Fruit fly (Drosophila melanogaster) whole organism, adult: ENCODE results near the gene Oatp33Eb.
A peak's percentile ranks its signal among the peaks of the same experiment; 100 is the strongest.

Source experiments
- CG11617 ChIP-seq: fragments of 200-800 bp; sonication (Bioruptor generic); optimal IDR thresholded peaks from 2 replicates; lab custom pipeline; 2017; ENCODE audit warnings: mild to moderate bottlenecking, missing biosample characterization, missing genetic modification reagents, missing genetic modification characterization
- CG14711 ChIP-seq: fragments of 200-800 bp; sonication (Bioruptor generic); optimal IDR thresholded peaks from 2 replicates; lab custom pipeline; 2018; ENCODE audit warnings: missing biosample characterization, mild to moderate bottlenecking, missing genetic modification characterization, moderate library complexity
- CG1620 ChIP-seq: fragments of 200-800 bp; sonication (Bioruptor generic); optimal IDR thresholded peaks from 2 replicates; lab custom pipeline; 2016; ENCODE audit warnings: missing biosample characterization, missing genetic modification characterization
- CG7101 ChIP-seq: fragments of 200-800 bp; sonication (Bioruptor generic); optimal IDR thresholded peaks from 2 replicates; lab custom pipeline; 2018; ENCODE audit warnings: missing biosample characterization, mild to moderate bottlenecking, missing genetic modification characterization, moderate library complexity
- Crg-1 ChIP-seq: fragments of 200-800 bp; sonication (Bioruptor generic); optimal IDR thresholded peaks from 2 replicates; lab custom pipeline; 2016; ENCODE audit warnings: missing biosample characterization, missing genetic modification characterization
- Hr96 ChIP-seq: fragments of 200-800 bp; sonication (Bioruptor generic); optimal IDR thresholded peaks from 2 replicates; lab custom pipeline; 2016; ENCODE audit warnings: missing biosample characterization, missing genetic modification characterization
- cic ChIP-seq: fragments of 200-800 bp; sonication (Bioruptor generic); optimal IDR thresholded peaks from 2 replicates; lab custom pipeline; 2017; ENCODE audit warnings: missing biosample characterization, mild to moderate bottlenecking, missing genetic modification characterization, moderate library complexity
- cnc ChIP-seq, 2 experiments: fragments of >200 bp; optimal IDR thresholded peaks; 2 replicates each; lab custom pipeline; 2017
- kay ChIP-seq: fragments of 200-800 bp; sonication (Bioruptor generic); peaks from one replicate; lab custom pipeline; 2016; ENCODE audit warnings: missing biosample characterization, missing genetic modification characterization, borderline replicate concordance
- ovo ChIP-seq: fragments of 200-800 bp; sonication (Bioruptor generic); optimal IDR thresholded peaks from 2 replicates; lab custom pipeline; 2016; ENCODE audit warnings: missing biosample characterization, missing genetic modification characterization
- pad ChIP-seq: fragments of 200-800 bp; sonication (Bioruptor generic); optimal IDR thresholded peaks from 3 replicates; lab custom pipeline; 2017; ENCODE audit warnings: missing biosample characterization, missing genetic modification characterization, mild to moderate bottlenecking, moderate library complexity, missing genetic modification reagents
- toe ChIP-seq: fragments of 200-800 bp; sonication (Bioruptor generic); optimal IDR thresholded peaks from 2 replicates; lab custom pipeline; 2016; ENCODE audit warnings: missing biosample characterization, missing genetic modification characterization

- TF ChIP-seq CG7101 (tag; lab: Kevin White, UChicago) (no peak), Crg-1 (GFP tag; lab: Kevin White, UChicago) (no peak), CG14711 (tag; lab: Kevin White, UChicago) (no peak), toe (no peak), CG11617 (GFP tag; lab: Kevin White, UChicago) (no peak), kay (no peak), cic (peak; percentile 52), cnc (optimal IDR thresholded peaks at IDR 0.05; lab: Kevin White, UChicago) (no peak), CG1620 (GFP tag; lab: Kevin White, UChicago) (no peak), pad (no peak), Hr96 (GFP tag; lab: Kevin White, UChicago) (no peak), ovo (GFP tag; lab: Kevin White, UChicago) (no peak)
Measured at dm6 chr2L:12455049-12455448, 6.8 kb downstream of the Oatp33Eb start.
